Worm (Caenorhabditis elegans): Measurements from ENCODE around the gene Y39G8B.9.

DNA sequence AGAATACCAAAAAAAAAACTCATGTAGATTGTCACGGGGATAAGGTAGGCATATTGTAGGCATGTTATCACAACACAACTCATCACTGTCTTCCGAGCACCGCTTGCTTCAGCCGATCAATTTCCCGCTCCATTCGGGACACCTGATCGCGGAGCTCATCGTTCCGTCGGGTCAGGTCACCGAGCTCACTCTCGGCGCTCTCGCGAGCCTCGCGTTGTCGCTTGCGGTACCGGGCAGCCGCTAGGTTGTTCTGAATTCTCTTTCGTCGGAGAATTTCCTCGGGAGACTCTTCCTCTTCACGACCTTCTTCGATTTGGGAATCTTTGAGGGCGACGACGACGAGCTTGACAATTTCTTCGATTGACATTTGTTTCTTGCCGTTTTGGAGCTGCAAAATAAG lies 29.2 kb upstream of the Y39G8B.9 start:
- TF ChIP-seq unc-86 (tag; optimal IDR thresholded peaks at IDR 0.05) (no peak), nhr-12 (tag; optimal IDR thresholded peaks at IDR 0.05) (no peak), ama-1 (optimal IDR thresholded peaks at IDR 0.05) (no peak), lsy-2 (tag; optimal IDR thresholded peaks at IDR 0.05) (no peak), mab-9 (GFP tag; IDR thresholded peaks at IDR 0.05) (no peak)
